Worm (Caenorhabditis elegans) whole organism, young adult: Measurements from ENCODE around the gene plpp-1.3.

ENCODE experiments used
- B0019.2 ChIP-seq: fragments of 200-800 bp; sonication (Bioruptor generic); conservative IDR thresholded peaks from 2 replicates; pipeline ENCODE4 v1.3.6; 2022; ENCODE audit warnings: missing genetic modification reagents, missing genetic modification characterization, missing compliant biosample characterization
- B0035.1 ChIP-seq: sonication (generic microtip); optimal IDR thresholded peaks from 2 replicates; lab custom pipeline; 2016; ENCODE audit warnings: missing genetic modification characterization, mild to moderate bottlenecking, missing compliant biosample characterization, missing genotype, missing genetic modification reagents
- F10E7.11 ChIP-seq: sonication (generic microtip); optimal IDR thresholded peaks from 2 replicates; lab custom pipeline; 2017; ENCODE audit warnings: mild to moderate bottlenecking, missing genetic modification characterization, moderate library complexity, missing compliant biosample characterization
- F22D6.2 ChIP-seq: sonication (generic microtip); optimal IDR thresholded peaks from 2 replicates; lab custom pipeline; 2016; ENCODE audit warnings: mild to moderate bottlenecking, missing genetic modification characterization, missing compliant biosample characterization
- F49E8.2 ChIP-seq: sonication (generic microtip); optimal IDR thresholded peaks from 3 replicates; lab custom pipeline; 2017; ENCODE audit warnings: missing genetic modification characterization, mild to moderate bottlenecking, missing compliant biosample characterization, antibody characterized with exemption, moderate library complexity; ENCODE audit not compliant: insufficient read depth
- F52B5.7 ChIP-seq: sonication (generic microtip); optimal IDR thresholded peaks from 2 replicates; lab custom pipeline; 2016; ENCODE audit warnings: mild to moderate bottlenecking, missing genetic modification characterization, missing compliant biosample characterization
- K11D2.4 ChIP-seq: fragments of 200-800 bp; sonication (Bioruptor generic); IDR thresholded peaks from 2 replicates; pipeline ENCODE4 v1.3.6; 2022; ENCODE audit warnings: missing genetic modification reagents, missing genetic modification characterization, missing compliant biosample characterization
- K12H6.12 ChIP-seq: fragments of 200-800 bp; sonication (Bioruptor generic); optimal IDR thresholded peaks from 2 replicates; lab custom pipeline; 2018; ENCODE audit warnings: mild to moderate bottlenecking, missing genetic modification characterization, missing compliant biosample characterization
- T07F8.4 ChIP-seq: sonication (generic microtip); optimal IDR thresholded peaks from 2 replicates; lab custom pipeline; 2016; ENCODE audit warnings: mild to moderate bottlenecking, missing genetic modification characterization, moderate library complexity, missing compliant biosample characterization
- Y79H2A.3 ChIP-seq: fragments of 200-800 bp; sonication (Bioruptor generic); conservative IDR thresholded peaks from 2 replicates; pipeline ENCODE4 v1.3.6; 2022; ENCODE audit warnings: missing genetic modification reagents, missing genetic modification characterization, missing compliant biosample characterization
- akir-1 ChIP-seq: fragments of 200-800 bp; sonication (Bioruptor generic); optimal IDR thresholded peaks from 2 replicates; lab custom pipeline; 2018; ENCODE audit warnings: mild to moderate bottlenecking, missing genetic modification characterization, moderate library complexity, missing compliant biosample characterization
- aptf-2 ChIP-seq: fragments of 200-800 bp; sonication (Bioruptor generic); conservative IDR thresholded peaks from 2 replicates; pipeline ENCODE4 v1.3.6; 2022; ENCODE audit warnings: missing genetic modification reagents, missing genetic modification characterization, missing compliant biosample characterization
- attf-3 ChIP-seq: fragments of 200-800 bp; sonication (Bioruptor generic); conservative IDR thresholded peaks from 2 replicates; pipeline ENCODE4 v1.3.6; 2022; ENCODE audit warnings: missing genetic modification reagents, missing genetic modification characterization, missing compliant biosample characterization
- attf-6 ChIP-seq: fragments of 200-800 bp; sonication (Bioruptor generic); IDR thresholded peaks from 2 replicates; pipeline ENCODE4 v1.3.6; 2022; ENCODE audit warnings: missing genetic modification reagents, missing genetic modification characterization, missing compliant biosample characterization
- bed-1 ChIP-seq: fragments of 200-800 bp; sonication (Bioruptor generic); IDR thresholded peaks from 2 replicates; pipeline ENCODE4 v1.3.6; 2022; ENCODE audit warnings: missing genetic modification reagents, missing genetic modification characterization, missing compliant biosample characterization
- cebp-1 ChIP-seq, 2 experiments: fragments of 200-800 bp in 1 of 2; sonication (Bioruptor generic) in 1 of 2; sonication (generic microtip) in 1 of 2; IDR thresholded peaks in 1 of 2; optimal IDR thresholded peaks in 1 of 2; 2 replicates each; pipeline versions ENCODE4 v1.3.6 to Lab custom; 2017 to 2022; ENCODE audit warnings: missing compliant biosample characterization in 2 of 2, missing genetic modification characterization in 2 of 2, mild to moderate bottlenecking in 1 of 2, missing genetic modification reagents in 1 of 2, moderate library complexity in 1 of 2
- ceh-40 ChIP-seq: fragments of 200-800 bp; sonication (Bioruptor generic); IDR thresholded peaks from 2 replicates; pipeline ENCODE4 v1.3.6; 2022; ENCODE audit warnings: missing genetic modification characterization, missing compliant biosample characterization
- dpl-1 ChIP-seq: fragments of 150-350 bp; optimal IDR thresholded peaks from 2 replicates; lab custom pipeline; 2014; ENCODE audit warnings: missing biosample characterization, missing genetic modification reagents, missing genetic modification characterization
- efl-1 ChIP-seq: fragments of 150-350 bp; optimal IDR thresholded peaks from 2 replicates; lab custom pipeline; 2014; ENCODE audit warnings: missing biosample characterization, missing genetic modification reagents, missing genetic modification characterization
- gei-17 ChIP-seq: fragments of 200-800 bp; sonication (Bioruptor generic); optimal IDR thresholded peaks from 2 replicates; lab custom pipeline; 2018; ENCODE audit warnings: mild to moderate bottlenecking, missing genetic modification characterization, missing compliant biosample characterization
- him-1 ChIP-seq: sonication (generic microtip); optimal IDR thresholded peaks from 2 replicates; lab custom pipeline; 2016; ENCODE audit warnings: missing genotype, missing genetic modification reagents, missing genetic modification characterization, missing compliant biosample characterization
- hmg-20 ChIP-seq: fragments of 200-800 bp; sonication (Bioruptor generic); IDR thresholded peaks from 2 replicates; pipeline ENCODE4 v1.3.6; 2022; ENCODE audit warnings: missing genetic modification reagents, missing genetic modification characterization, missing compliant biosample characterization
- let-607 ChIP-seq, 2 experiments: fragments of 200-800 bp in 1 of 2; sonication (Bioruptor generic) in 1 of 2; sonication (generic microtip) in 1 of 2; optimal IDR thresholded peaks; 2 replicates each; lab custom pipeline; 2016 to 2018; ENCODE audit warnings: mild to moderate bottlenecking in 2 of 2, missing compliant biosample characterization in 2 of 2, missing genetic modification characterization in 2 of 2, moderate library complexity in 2 of 2, missing genotype in 1 of 2
- lsl-1 ChIP-seq: fragments of 200-800 bp; sonication (Bioruptor generic); optimal IDR thresholded peaks from 2 replicates; lab custom pipeline; 2018; ENCODE audit warnings: mild to moderate bottlenecking, missing genetic modification characterization, moderate library complexity, missing compliant biosample characterization
- madf-10 ChIP-seq: sonication (generic microtip); optimal IDR thresholded peaks from 2 replicates; lab custom pipeline; 2016; ENCODE audit warnings: mild to moderate bottlenecking, missing genetic modification characterization, missing compliant biosample characterization
- nhr-120 ChIP-seq: fragments of 200-800 bp; sonication (Bioruptor generic); IDR thresholded peaks from 2 replicates; pipeline ENCODE4 v1.3.6; 2022; ENCODE audit warnings: missing genetic modification characterization, missing compliant biosample characterization
- nhr-179 ChIP-seq: sonication (generic microtip); optimal IDR thresholded peaks from 2 replicates; lab custom pipeline; 2016; ENCODE audit warnings: mild to moderate bottlenecking, missing genetic modification characterization, missing compliant biosample characterization
- nhr-90 ChIP-seq: sonication (generic microtip); optimal IDR thresholded peaks from 2 replicates; lab custom pipeline; 2016; ENCODE audit warnings: missing genotype, mild to moderate bottlenecking, missing genetic modification characterization, missing compliant biosample characterization
- rcor-1 ChIP-seq: fragments of 200-800 bp; sonication (Bioruptor generic); IDR thresholded peaks from 2 replicates; pipeline ENCODE4 v1.3.6; 2022; ENCODE audit warnings: missing genetic modification reagents, missing genetic modification characterization, missing compliant biosample characterization
- rec-8 ChIP-seq, 2 experiments: sonication (generic microtip); optimal IDR thresholded peaks; 2 replicates each; lab custom pipeline; 2016; ENCODE audit warnings: mild to moderate bottlenecking in 2 of 2, missing genetic modification characterization in 2 of 2, missing genetic modification reagents in 2 of 2, missing genotype in 2 of 2, missing biosample characterization in 1 of 2, missing compliant biosample characterization in 1 of 2, moderate library complexity in 1 of 2
- sea-2 ChIP-seq: fragments of 200-800 bp; sonication (Bioruptor generic); IDR thresholded peaks from 2 replicates; pipeline ENCODE4 v1.3.6; 2022; ENCODE audit warnings: missing genetic modification characterization, missing compliant biosample characterization
- snpc-1.1 ChIP-seq: sonication (generic microtip); optimal IDR thresholded peaks from 2 replicates; lab custom pipeline; 2017; ENCODE audit warnings: missing genetic modification characterization, mild to moderate bottlenecking, missing compliant biosample characterization, antibody characterized with exemption, moderate library complexity, missing genotype, missing genetic modification reagents; ENCODE audit not compliant: insufficient read depth
- snpc-1.3 ChIP-seq: sonication (generic microtip); optimal IDR thresholded peaks from 2 replicates; lab custom pipeline; 2017; ENCODE audit warnings: missing genetic modification characterization, mild to moderate bottlenecking, missing compliant biosample characterization, antibody characterized with exemption, moderate library complexity, missing genotype, missing genetic modification reagents; ENCODE audit not compliant: insufficient read depth
- snpc-3.4 ChIP-seq: sonication (generic microtip); optimal IDR thresholded peaks from 2 replicates; lab custom pipeline; 2017; ENCODE audit warnings: missing genetic modification characterization, mild to moderate bottlenecking, missing compliant biosample characterization, antibody characterized with exemption, moderate library complexity, missing genotype, missing genetic modification reagents
- somi-1 ChIP-seq: fragments of 200-800 bp; sonication (Bioruptor generic); optimal IDR thresholded peaks from 2 replicates; lab custom pipeline; 2018; ENCODE audit warnings: mild to moderate bottlenecking, missing genetic modification characterization, missing compliant biosample characterization
- xnd-1 ChIP-seq: sonication (generic microtip); optimal IDR thresholded peaks from 2 replicates; lab custom pipeline; 2016; ENCODE audit warnings: missing genotype, missing genetic modification reagents, missing genetic modification characterization, missing compliant biosample characterization
- ztf-26 ChIP-seq: sonication (generic microtip); optimal IDR thresholded peaks from 2 replicates; lab custom pipeline; 2017; ENCODE audit warnings: missing genetic modification characterization, missing compliant biosample characterization

The plpp-1.3 gene

DNA sequence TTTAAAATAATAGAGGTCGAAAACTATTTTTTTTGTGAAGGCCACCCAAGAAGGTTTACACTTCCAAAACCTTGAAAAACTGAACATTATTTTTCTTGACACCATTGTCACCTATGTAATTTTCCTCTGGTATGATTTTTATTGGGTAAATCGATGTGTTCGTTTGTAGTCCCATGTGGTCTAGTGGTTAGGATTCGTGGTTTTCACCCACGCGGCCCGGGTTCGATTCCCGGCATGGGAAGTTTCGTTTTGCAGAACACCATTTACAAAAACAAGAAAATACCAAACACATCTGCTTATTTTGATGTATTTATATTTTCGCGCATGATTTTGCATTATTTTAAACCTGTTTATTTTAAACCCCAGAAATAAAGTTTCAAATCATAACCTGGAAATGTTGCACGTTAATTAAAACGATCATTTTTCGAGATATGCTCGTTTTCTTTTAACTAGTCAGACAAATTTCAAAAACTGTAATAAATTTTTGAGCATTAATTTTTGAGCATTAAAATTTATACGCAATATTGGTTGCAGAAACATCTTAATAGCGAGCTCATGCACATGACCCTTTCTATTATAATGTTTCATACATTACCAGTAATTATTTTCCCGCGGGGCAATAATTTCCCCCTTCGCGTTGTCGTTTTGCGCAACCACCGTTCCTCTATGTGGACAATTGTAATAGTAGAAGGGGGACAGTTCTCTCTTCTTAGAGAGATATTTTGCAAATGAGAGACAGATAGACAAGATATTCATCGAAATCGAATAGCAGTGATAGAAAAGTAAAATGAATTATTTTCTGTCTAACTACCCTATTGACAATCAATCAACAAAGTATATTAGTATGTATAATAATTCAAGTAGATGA is 27.5 kb upstream of the plpp-1.3 start (continued):
- TF ChIP-seq B0019.2 = no peak
- peak; percentile 44 for TF ChIP-seq gei-17 (GFP tag; lab: Kevin White, UChicago)
- TF ChIP-seq let-607 (tag; optimal IDR thresholded peaks at IDR 0.05; lab: Kevin White, UChicago) = no peak
- TF ChIP-seq efl-1 = no peak
- TF ChIP-seq attf-6 (GFP tag; lab: Robert Waterston, UW) = no peak
- no peak for TF ChIP-seq attf-3
- TF ChIP-seq him-1 (tag; lab: Kevin White, UChicago) = peak; percentile 61
- TF ChIP-seq aptf-2 (GFP tag; lab: Robert Waterston, UW) = no peak
- no peak for TF ChIP-seq lsl-1
- TF ChIP-seq rec-8 (tag; optimal IDR thresholded peaks at IDR 0.05; lab: Kevin White, UChicago) = no peak
- TF ChIP-seq F49E8.2 (tag; lab: Kevin White, UChicago) = no peak
- TF ChIP-seq madf-10 (tag; lab: Kevin White, UChicago) = peak; percentile 5
- TF ChIP-seq cebp-1 (GFP tag; IDR thresholded peaks at IDR 0.05; lab: Robert Waterston, UW) = no peak
- TF ChIP-seq cebp-1 (tag; optimal IDR thresholded peaks at IDR 0.05; lab: Kevin White, UChicago) = no peak
- no peak for TF ChIP-seq F52B5.7 (tag; lab: Kevin White, UChicago)
- no peak; the same call in 1 of the 2 replicates for TF ChIP-seq nhr-120 (GFP tag; lab: Robert Waterston, UW)
- no peak for TF ChIP-seq somi-1
- no peak for TF ChIP-seq K11D2.4 (GFP tag; lab: Robert Waterston, UW)
- peak; percentile 54 for TF ChIP-seq snpc-1.3 (tag; lab: Kevin White, UChicago)
- TF ChIP-seq F10E7.11 (tag; lab: Kevin White, UChicago) = no peak
- peak; percentile 27 for TF ChIP-seq nhr-179
- TF ChIP-seq nhr-90 (tag; lab: Kevin White, UChicago) = peak; percentile 41
- no peak for TF ChIP-seq snpc-1.1 (tag; lab: Kevin White, UChicago)
- TF ChIP-seq sea-2 (GFP tag; lab: Robert Waterston, UW) = peak; percentile 35; the same call in 1 of the 2 replicates
- no peak for TF ChIP-seq T07F8.4
- no peak for TF ChIP-seq B0035.1 (tag; lab: Kevin White, UChicago)
- no peak for TF ChIP-seq xnd-1
- TF ChIP-seq F22D6.2 (tag; lab: Kevin White, UChicago) = no peak
- TF ChIP-seq ceh-40 (GFP tag; lab: Robert Waterston, UW) = peak; percentile 31; the same call in 1 of the 2 replicates
- TF ChIP-seq ztf-26 (tag; lab: Kevin White, UChicago) = peak; percentile 6
- TF ChIP-seq rcor-1 (GFP tag; lab: Robert Waterston, UW) = peak; percentile 48; the same call in 1 of the 2 replicates
- TF ChIP-seq akir-1 (GFP tag; lab: Kevin White, UChicago) = no peak
- TF ChIP-seq bed-1 (GFP tag; lab: Robert Waterston, UW) = no peak

DNA sequence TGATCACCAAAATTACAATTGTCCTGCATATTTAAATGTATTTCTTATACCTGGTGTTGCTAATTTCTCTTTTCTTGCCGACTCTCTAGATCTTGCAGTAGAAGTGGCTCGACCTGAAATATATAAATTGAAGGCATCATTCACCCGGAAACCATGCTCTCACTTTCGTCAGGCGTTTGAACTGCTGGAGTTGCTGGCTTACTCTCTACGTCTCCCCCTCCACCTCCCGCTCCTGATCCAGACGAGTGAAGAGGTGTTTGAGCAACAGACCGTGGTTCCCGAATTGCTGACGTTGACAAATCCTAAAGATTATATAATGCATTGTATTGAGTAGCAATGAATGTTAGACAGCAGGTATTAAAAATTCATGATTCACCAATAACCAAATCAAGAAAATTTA is 24.9 kb upstream of the plpp-1.3 start:
- no peak for TF ChIP-seq hmg-20 (GFP tag; lab: Robert Waterston, UW)
- TF ChIP-seq snpc-3.4 (tag; lab: Kevin White, UChicago) = no peak
- no peak for TF ChIP-seq dpl-1 (GFP tag; lab: Kevin White, UChicago)
- no peak for TF ChIP-seq K12H6.12 (tag; lab: Kevin White, UChicago)
- TF ChIP-seq sea-2 (GFP tag; lab: Robert Waterston, UW) = no peak
- no peak for TF ChIP-seq T07F8.4
- no peak for TF ChIP-seq somi-1
- no peak for TF ChIP-seq Y79H2A.3
